Fruit fly (Drosophila melanogaster): Measurements from ENCODE around the gene CG13625.

CG13625 gene

dm6 chr3R:24568251-24568932, 16.6 kb downstream of the CG13625 start:
- TF ChIP-seq Myc (optimal IDR thresholded peaks at IDR 0.05) (no peak), psq (optimal IDR thresholded peaks at IDR 0.05) (no peak), ttk (optimal IDR thresholded peaks at IDR 0.05) (no peak), insv (optimal IDR thresholded peaks at IDR 0.05) (no peak), Sin3A (optimal IDR thresholded peaks at IDR 0.05) (no peak), h (optimal IDR thresholded peaks at IDR 0.05) (no peak)

dm6 chr3R:24567427-24567771, 17.6 kb downstream of the CG13625 start:
- TF ChIP-seq psq (optimal IDR thresholded peaks at IDR 0.05) = no peak
- no peak for TF ChIP-seq h (optimal IDR thresholded peaks at IDR 0.05)
- TF ChIP-seq Myc (optimal IDR thresholded peaks at IDR 0.05) = no peak
- TF ChIP-seq Sin3A (optimal IDR thresholded peaks at IDR 0.05) = no peak
- no peak for TF ChIP-seq ttk (optimal IDR thresholded peaks at IDR 0.05)
- no peak for TF ChIP-seq insv (optimal IDR thresholded peaks at IDR 0.05)

DNA sequence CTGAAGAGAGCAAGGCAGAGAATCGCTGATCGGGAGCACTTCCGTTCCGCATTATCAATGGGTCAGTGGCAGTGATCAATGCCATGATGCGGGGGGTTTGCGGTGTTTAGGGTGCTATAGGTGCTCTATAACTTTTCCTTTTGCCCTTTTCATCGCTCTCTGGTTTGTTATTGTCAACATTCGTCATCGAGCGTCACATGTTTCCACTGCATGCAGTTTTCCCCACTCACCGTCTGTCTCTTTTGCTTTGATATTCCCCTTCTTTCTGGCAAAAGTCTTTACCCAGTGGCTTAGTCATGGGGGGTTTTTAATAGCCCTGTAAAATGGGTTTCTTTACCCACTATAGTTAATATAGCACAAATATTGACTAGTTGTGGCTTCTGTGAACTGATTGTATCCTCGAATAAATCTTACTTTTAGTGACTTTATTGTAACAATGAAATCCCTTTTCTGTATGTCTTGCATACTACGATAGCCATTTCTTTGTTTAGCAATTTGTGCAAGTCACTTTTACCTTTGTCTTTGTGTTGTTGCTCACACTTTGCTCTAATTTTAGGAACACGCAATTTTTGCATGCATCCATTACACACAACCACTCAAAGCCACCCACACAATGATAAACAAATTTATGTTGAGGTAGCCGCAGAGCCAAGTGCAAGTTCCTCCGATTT, 18.1 kb downstream of the CG13625 start:
- no peak for TF ChIP-seq h (optimal IDR thresholded peaks at IDR 0.05)

DNA sequence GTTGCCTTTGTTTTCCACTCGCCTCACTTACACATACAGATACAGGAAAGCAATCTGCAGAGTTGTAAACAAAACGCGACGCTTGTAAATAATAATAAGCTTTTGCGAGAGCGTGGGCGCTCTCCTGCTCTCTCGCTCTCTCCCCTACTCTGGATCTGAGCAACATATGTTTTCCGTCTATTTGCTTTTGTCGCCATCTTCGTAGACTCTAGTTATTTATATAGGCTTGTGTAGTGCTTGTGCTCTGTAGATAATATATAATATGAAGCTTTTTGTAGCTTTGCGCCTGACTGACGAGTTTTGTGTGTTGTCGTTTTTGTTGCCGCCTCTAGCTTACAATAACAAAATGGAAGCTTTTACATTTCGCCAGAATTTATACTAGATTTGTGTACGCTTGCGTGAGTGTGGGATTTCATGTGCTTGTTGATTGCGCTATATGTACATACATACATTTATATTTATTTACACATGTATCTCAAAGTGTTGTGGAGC, 19.2 kb downstream of the CG13625 start:
- TF ChIP-seq Sin3A (optimal IDR thresholded peaks at IDR 0.05) (no peak), Myc (optimal IDR thresholded peaks at IDR 0.05) (no peak), h (optimal IDR thresholded peaks at IDR 0.05) (no peak), psq (optimal IDR thresholded peaks at IDR 0.05) (peak; percentile 84)

DNA sequence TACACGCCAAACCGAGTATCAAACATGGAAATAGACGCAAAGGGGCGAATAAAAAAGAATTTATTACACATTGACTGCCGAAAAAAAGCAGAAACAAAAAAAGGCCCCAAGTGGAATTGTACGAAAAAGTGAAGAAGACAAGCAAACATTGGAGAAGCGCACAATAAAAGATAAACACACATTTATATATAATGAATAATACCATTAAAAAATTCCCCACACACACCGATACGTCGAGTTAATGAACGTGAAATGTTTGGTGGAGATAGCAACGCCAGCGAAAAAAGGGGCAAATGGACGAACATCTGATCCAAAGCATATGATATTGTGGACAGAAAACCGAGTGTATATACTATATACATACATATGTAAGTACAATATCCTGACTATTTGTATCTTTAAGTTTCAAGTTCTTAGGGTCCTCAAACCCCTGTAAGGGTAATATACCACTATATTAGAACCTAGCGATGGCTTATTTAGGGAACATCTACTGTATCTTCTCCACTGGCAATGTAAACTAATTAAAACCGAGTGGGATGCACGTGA, 20.1 kb downstream of the CG13625 start:
- no peak for TF ChIP-seq Sin3A (optimal IDR thresholded peaks at IDR 0.05)
- no peak for TF ChIP-seq ttk (optimal IDR thresholded peaks at IDR 0.05)
- no peak for TF ChIP-seq Myc (optimal IDR thresholded peaks at IDR 0.05)
- TF ChIP-seq psq (optimal IDR thresholded peaks at IDR 0.05) = peak; percentile 11

dm6 chr3R:24564191-24564798, 20.7 kb downstream of the CG13625 start:
- TF ChIP-seq ttk (optimal IDR thresholded peaks at IDR 0.05) (no peak), insv (optimal IDR thresholded peaks at IDR 0.05) (no peak), Sin3A (optimal IDR thresholded peaks at IDR 0.05) (no peak), Myc (optimal IDR thresholded peaks at IDR 0.05) (no peak), psq (optimal IDR thresholded peaks at IDR 0.05) (no peak), h (optimal IDR thresholded peaks at IDR 0.05) (no peak)

DNA sequence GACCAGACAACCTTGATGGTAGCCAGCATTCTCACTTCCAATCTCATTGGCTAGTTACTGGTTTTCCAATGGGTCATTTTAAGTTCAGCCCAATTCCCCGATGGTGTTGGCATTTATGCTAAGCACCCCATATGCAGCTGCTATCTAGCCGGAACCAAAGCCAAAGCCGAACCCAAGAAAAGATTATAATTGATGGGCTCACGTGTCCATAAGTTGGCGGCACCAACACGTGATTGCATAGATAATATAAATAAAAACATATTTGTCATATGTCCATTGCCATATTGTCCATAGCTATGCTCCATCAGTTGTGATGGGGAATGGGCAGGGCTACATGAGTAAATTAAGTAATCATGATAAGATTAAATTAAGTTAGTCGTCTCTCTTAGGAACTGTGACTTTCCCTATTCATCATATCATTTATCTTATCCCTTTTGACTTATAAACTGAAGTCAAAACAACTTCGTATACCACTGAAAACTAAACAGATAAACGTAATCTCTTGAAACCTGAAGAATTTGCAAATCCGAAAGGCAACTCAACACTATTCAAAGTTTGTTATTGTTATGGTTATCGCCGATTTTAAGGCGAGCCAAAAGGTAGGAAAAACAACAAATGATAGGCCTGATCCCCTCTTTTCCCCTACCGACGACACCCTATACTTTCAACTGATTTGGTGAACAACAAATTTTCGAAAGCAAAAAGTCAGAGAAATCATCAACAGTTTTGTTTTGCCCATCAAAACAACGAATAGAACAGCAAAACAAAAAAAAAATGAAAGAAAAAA, 21.7 kb downstream of the CG13625 start:
- TF ChIP-seq insv (optimal IDR thresholded peaks at IDR 0.05) (no peak), ttk (optimal IDR thresholded peaks at IDR 0.05) (no peak), Myc (optimal IDR thresholded peaks at IDR 0.05) (no peak), Sin3A (optimal IDR thresholded peaks at IDR 0.05) (no peak), psq (optimal IDR thresholded peaks at IDR 0.05) (no peak), h (optimal IDR thresholded peaks at IDR 0.05) (no peak)

dm6 chr3R:24562323-24563025, 22.5 kb downstream of the CG13625 start:
- TF ChIP-seq insv (optimal IDR thresholded peaks at IDR 0.05) = no peak
- no peak for TF ChIP-seq psq (optimal IDR thresholded peaks at IDR 0.05)
- TF ChIP-seq Sin3A (optimal IDR thresholded peaks at IDR 0.05) = no peak
- no peak for TF ChIP-seq Myc (optimal IDR thresholded peaks at IDR 0.05)
- TF ChIP-seq ttk (optimal IDR thresholded peaks at IDR 0.05) = no peak
- TF ChIP-seq h (optimal IDR thresholded peaks at IDR 0.05) = no peak

- TF ChIP-seq Sin3A (optimal IDR thresholded peaks at IDR 0.05) (no peak), insv (optimal IDR thresholded peaks at IDR 0.05) (no peak), Myc (optimal IDR thresholded peaks at IDR 0.05) (no peak), h (optimal IDR thresholded peaks at IDR 0.05) (no peak), psq (optimal IDR thresholded peaks at IDR 0.05) (no peak), ttk (optimal IDR thresholded peaks at IDR 0.05) (no peak)
Measured at dm6 chr3R:24557020-24557465, 27.9 kb downstream of the CG13625 start.

dm6 chr3R:24556554-24556953, 28.4 kb downstream of the CG13625 start:
- no peak for TF ChIP-seq h (optimal IDR thresholded peaks at IDR 0.05)
- no peak for TF ChIP-seq insv (optimal IDR thresholded peaks at IDR 0.05)

DNA sequence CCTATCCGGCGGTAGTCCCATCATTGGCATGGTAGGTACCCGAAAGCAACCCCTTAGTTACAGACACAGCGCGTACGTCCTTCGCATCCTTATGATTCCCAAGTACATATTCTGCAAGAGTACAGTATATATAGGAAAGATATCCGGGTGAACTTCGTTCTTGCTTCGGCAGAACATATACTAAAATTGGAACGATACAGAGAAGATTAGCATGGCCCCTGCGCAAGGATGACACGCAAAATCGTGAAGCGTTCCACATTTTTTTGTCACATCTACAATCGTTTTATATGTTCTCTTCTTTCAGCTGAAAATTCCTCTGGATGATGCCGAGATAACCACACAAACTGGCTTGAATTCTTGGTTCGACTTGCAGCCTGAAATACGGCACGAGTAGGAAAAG, 29.0 kb downstream of the CG13625 start:
- TF ChIP-seq Sin3A (optimal IDR thresholded peaks at IDR 0.05) (no peak), psq (optimal IDR thresholded peaks at IDR 0.05) (no peak), ttk (optimal IDR thresholded peaks at IDR 0.05) (no peak), insv (optimal IDR thresholded peaks at IDR 0.05) (no peak), h (optimal IDR thresholded peaks at IDR 0.05) (no peak), Myc (optimal IDR thresholded peaks at IDR 0.05) (no peak)

Measured in Kc167 (cell line).